Worm (Caenorhabditis elegans): Measurements from ENCODE around the gene T05C3.2.

T05C3.2 gene

DNA sequence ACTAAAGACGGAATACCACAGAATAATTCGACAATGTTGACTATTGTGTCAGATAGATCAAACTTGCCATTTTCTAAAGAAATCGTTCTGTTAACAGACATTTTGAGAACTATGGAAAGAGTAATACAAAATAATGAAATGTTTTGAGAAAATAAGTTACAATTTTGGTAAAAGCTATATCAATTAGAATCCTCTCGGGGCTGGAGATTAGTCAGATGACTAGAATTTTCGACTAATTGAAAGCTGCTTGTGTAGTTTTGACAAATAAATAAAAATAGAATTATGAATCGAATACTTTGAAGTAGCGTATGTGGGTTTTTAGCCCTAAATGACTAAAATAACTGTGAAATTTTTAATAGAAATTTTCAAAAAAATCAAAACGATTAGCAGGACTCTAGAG, 8.7 kb upstream of the T05C3.2 start, which contains the start of gene srg-65:
Gene srg-65 (minus strand): TSS at position 101 of the 400 bp plus-strand sequence.
- TF ChIP-seq mel-28 (tag; optimal IDR thresholded peaks at IDR 0.05; ENCODE audit: borderline replicate concordance) (no peak), lin-40 (tag; optimal IDR thresholded peaks at IDR 0.05) (no peak), snpc-3.4 (tag; optimal IDR thresholded peaks at IDR 0.05) (no peak), ztf-22 (GFP tag; optimal IDR thresholded peaks at IDR 0.05) (no peak), ccch-3 (GFP tag; optimal IDR thresholded peaks at IDR 0.05) (no peak), ztf-18 (tag; optimal IDR thresholded peaks at IDR 0.05) (no peak), ztf-3 (GFP tag; optimal IDR thresholded peaks at IDR 0.05) (no peak), aptf-3 (GFP tag; IDR thresholded peaks at IDR 0.05) (no peak), repo-1 (tag; optimal IDR thresholded peaks at IDR 0.05) (no peak)

DNA sequence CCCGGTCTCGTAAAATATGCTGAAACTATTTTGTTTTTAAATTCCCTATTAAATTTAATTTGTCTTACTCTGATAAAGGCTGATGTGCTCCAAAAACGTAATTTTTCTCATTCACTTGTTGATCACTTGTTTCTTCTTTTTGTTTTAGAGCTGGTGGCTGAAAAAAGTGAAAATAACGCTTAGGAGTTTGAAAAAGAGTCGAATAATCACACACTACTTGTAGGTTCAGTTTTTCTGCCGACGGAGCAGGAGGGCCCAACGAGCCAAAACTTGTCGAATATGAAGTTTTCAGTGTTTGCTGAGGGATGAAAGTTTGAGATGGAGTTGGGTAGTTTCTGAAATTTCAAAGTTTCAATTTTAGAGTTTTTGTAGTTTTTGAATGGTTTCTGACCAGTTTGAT, 6.4 kb upstream of the T05C3.2 start:
- no peak for TF ChIP-seq aptf-2 (GFP tag; conservative IDR thresholded peaks at IDR 0.05)
- TF ChIP-seq lag-1 (GFP tag; IDR thresholded peaks at IDR 0.05), result no peak
- no peak for TF ChIP-seq xnd-1 (tag; optimal IDR thresholded peaks at IDR 0.05)
- no peak for TF ChIP-seq ama-1 (optimal IDR thresholded peaks at IDR 0.05)
- TF ChIP-seq ama-1 (GFP tag; optimal IDR thresholded peaks at IDR 0.05), result no peak
- no peak for TF ChIP-seq nhr-179 (tag; optimal IDR thresholded peaks at IDR 0.05)
- no peak for TF ChIP-seq snpc-3.4 (tag; optimal IDR thresholded peaks at IDR 0.05)
- no peak for TF ChIP-seq egl-18 (GFP tag; IDR thresholded peaks at IDR 0.05)
- TF ChIP-seq C06A6.2 (GFP tag; conservative IDR thresholded peaks at IDR 0.05), result no peak
- no peak for TF ChIP-seq madf-6 (GFP tag; IDR thresholded peaks at IDR 0.05)
- no peak for TF ChIP-seq lsl-1 (GFP tag; optimal IDR thresholded peaks at IDR 0.05)
- TF ChIP-seq ztf-28 (GFP tag; IDR thresholded peaks at IDR 0.05), result no peak
- TF ChIP-seq efl-1 (GFP tag; optimal IDR thresholded peaks at IDR 0.05), result no peak
- no peak for TF ChIP-seq ztf-25 (GFP tag; IDR thresholded peaks at IDR 0.05)
- no peak for TF ChIP-seq repo-1 (tag; optimal IDR thresholded peaks at IDR 0.05)

DNA sequence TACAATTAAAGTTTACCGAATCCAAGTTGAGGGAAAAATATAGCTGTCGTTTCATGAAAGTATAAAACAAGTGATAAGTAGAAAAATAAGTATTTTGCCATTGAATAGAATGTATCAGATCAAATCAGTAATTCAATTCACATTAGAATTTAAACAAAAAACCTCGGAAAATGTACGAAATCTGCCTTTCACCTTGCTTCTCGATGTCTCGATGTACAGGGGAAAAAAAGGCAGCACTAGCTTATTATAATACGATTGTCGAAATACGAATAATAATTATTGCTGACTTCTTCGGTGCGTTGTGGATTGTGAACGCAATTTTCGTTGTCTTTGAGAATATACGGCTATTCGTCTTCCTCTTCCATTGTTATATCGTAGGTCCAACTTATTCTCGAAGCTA, 4.8 kb upstream of the T05C3.2 start, which contains the start of gene grl-18:
Gene grl-18 (minus strand): TSS at position 101 of the 400 bp plus-strand sequence.
- TF ChIP-seq mxl-1 (tag; optimal IDR thresholded peaks at IDR 0.05), result no peak
- TF ChIP-seq snpc-1.3 (tag; optimal IDR thresholded peaks at IDR 0.05; ENCODE audit: insufficient read depth), result no peak
- TF ChIP-seq B0035.1 (tag; optimal IDR thresholded peaks at IDR 0.05), result no peak
- TF ChIP-seq bed-1 (GFP tag; IDR thresholded peaks at IDR 0.05), result no peak
- TF ChIP-seq ztf-6 (GFP tag; IDR thresholded peaks at IDR 0.05), result no peak
- no peak for TF ChIP-seq nhr-120 (GFP tag; IDR thresholded peaks at IDR 0.05)
- TF ChIP-seq lin-35 (GFP tag; optimal IDR thresholded peaks at IDR 0.05), result no peak
- TF ChIP-seq ceh-40 (GFP tag; IDR thresholded peaks at IDR 0.05), result no peak

DNA sequence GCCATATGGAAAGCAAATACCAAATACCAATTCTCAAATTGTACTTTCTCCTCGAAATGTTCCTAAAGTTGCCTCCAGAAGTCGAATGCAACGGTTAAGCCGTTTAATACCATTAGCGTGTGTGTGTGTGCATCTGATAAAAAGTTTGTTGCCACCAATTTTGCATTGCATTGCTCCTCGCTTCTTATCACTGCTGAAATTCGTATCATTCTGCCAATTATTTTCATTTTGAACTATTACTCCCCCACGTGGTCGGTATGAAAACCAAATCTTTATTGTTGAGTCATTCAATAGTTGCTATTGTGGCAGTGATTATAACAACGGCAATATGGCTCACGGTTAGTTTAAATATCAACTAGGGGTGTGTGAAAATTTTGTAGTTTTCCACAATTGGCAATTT, 3.3 kb upstream of the T05C3.2 start, which contains the start of gene T05C3.6:
Gene T05C3.6 (plus strand): TSS at position 241 of the 400 bp plus-strand sequence.
- peak; percentile 88 for TF ChIP-seq nhr-80 (tag; optimal IDR thresholded peaks at IDR 0.05)
- no peak for TF ChIP-seq dpff-1 (tag; optimal IDR thresholded peaks at IDR 0.05)

DNA sequence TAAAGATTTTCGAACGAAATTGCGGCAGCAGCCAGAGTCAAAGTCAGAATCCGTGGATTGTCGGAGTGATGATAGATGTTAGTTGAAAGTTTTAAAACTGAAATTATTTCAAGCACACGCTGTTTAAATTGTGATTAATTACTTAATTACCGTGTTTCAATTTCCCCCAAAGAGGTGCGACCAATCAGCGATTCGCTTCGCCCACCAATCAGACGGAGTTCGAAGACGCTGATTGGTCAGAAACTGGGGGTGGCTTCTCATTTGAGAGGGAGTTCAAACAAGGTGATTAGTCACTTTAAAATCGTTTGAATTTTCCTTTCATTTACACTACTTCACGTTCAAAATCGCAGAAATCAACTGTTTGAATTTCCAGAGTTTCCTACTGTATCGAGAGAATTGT, 5.9 kb downstream of the T05C3.2 start:
- TF ChIP-seq pha-4 (tag; optimal IDR thresholded peaks at IDR 0.05) (no peak), unc-130 (GFP tag; optimal IDR thresholded peaks at IDR 0.05) (no peak), aptf-3 (GFP tag; IDR thresholded peaks at IDR 0.05) (no peak), ceh-79 (tag; optimal IDR thresholded peaks at IDR 0.05) (no peak), attf-6 (GFP tag; IDR thresholded peaks at IDR 0.05) (no peak), snpc-4 (GFP tag; optimal IDR thresholded peaks at IDR 0.05) (no peak), snpc-4 (tag; optimal IDR thresholded peaks at IDR 0.05) (no peak), F23B12.7 (tag; optimal IDR thresholded peaks at IDR 0.05; ENCODE audit: insufficient read depth) (no peak)
